Worm (Caenorhabditis elegans) whole organism, late embryonic: Measurements from ENCODE around the gene nlp-101.

ENCODE experiments used
- C38D4.7 ChIP-seq: fragments of 200-800 bp; sonication (Bioruptor generic); optimal IDR thresholded peaks from 2 replicates; lab custom pipeline; 2018; ENCODE audit warnings: mild to moderate bottlenecking, missing genetic modification characterization, moderate library complexity, missing compliant biosample characterization
- ama-1 ChIP-seq: fragments of 150-350 bp; optimal IDR thresholded peaks from 2 replicates; lab custom pipeline; 2014
- ceh-2 ChIP-seq: sonication (generic microtip); optimal IDR thresholded peaks from 2 replicates; lab custom pipeline; 2016; ENCODE audit warnings: missing genotype, missing genetic modification characterization, missing compliant biosample characterization
- ceh-24 ChIP-seq: sonication (generic microtip); optimal IDR thresholded peaks from 2 replicates; lab custom pipeline; 2016; ENCODE audit warnings: mild to moderate bottlenecking, missing genetic modification characterization, missing compliant biosample characterization
- elt-4 ChIP-seq: sonication (generic microtip); optimal IDR thresholded peaks from 2 replicates; lab custom pipeline; 2016; ENCODE audit warnings: missing genetic modification characterization, missing compliant biosample characterization
- fkh-6 ChIP-seq: sonication (generic microtip); optimal IDR thresholded peaks from 2 replicates; lab custom pipeline; 2016; ENCODE audit warnings: missing genetic modification characterization, missing compliant biosample characterization
- hlh-8 ChIP-seq: sonication (generic microtip); optimal IDR thresholded peaks from 2 replicates; lab custom pipeline; 2016; ENCODE audit warnings: missing genotype, missing genetic modification characterization, missing compliant biosample characterization
- madf-2 ChIP-seq: sonication (generic microtip); optimal IDR thresholded peaks from 2 replicates; lab custom pipeline; 2017; ENCODE audit warnings: missing genetic modification characterization, missing compliant biosample characterization
- npax-4 ChIP-seq: sonication (generic microtip); optimal IDR thresholded peaks from 2 replicates; lab custom pipeline; 2016; ENCODE audit warnings: missing genetic modification characterization, missing compliant biosample characterization
- ref-2 ChIP-seq: sonication (generic microtip); optimal IDR thresholded peaks from 2 replicates; lab custom pipeline; 2016; ENCODE audit warnings: missing genetic modification characterization, missing compliant biosample characterization
- rnt-1 ChIP-seq: sonication (generic microtip); optimal IDR thresholded peaks from 2 replicates; lab custom pipeline; 2016; ENCODE audit warnings: missing genetic modification characterization, missing compliant biosample characterization
- tbx-7 ChIP-seq: sonication (generic microtip); optimal IDR thresholded peaks from 2 replicates; lab custom pipeline; 2016; ENCODE audit warnings: missing genotype, missing genetic modification characterization, missing compliant biosample characterization

ce11 chrX:7881307-7881706, 42.6 kb downstream of the nlp-101 start:
- no peak for TF ChIP-seq hlh-8 (tag; lab: Kevin White, UChicago)
- TF ChIP-seq fkh-6 (tag; lab: Kevin White, UChicago) = no peak
- TF ChIP-seq C38D4.7 (GFP tag; lab: Kevin White, UChicago) = no peak
- no peak for TF ChIP-seq madf-2 (tag; lab: Kevin White, UChicago)
- no peak for TF ChIP-seq rnt-1 (tag; lab: Kevin White, UChicago)
- TF ChIP-seq tbx-7 (tag; lab: Kevin White, UChicago) = no peak
- no peak for TF ChIP-seq ceh-2 (tag; lab: Kevin White, UChicago)
- TF ChIP-seq ceh-24 = no peak
- TF ChIP-seq ref-2 (tag; lab: Kevin White, UChicago) = no peak
- no peak for TF ChIP-seq npax-4 (tag; lab: Kevin White, UChicago)
- no peak for TF ChIP-seq ama-1
- TF ChIP-seq elt-4 (tag; lab: Kevin White, UChicago) = no peak
